Fruit fly (Drosophila melanogaster) whole organism, embryonic: Measurements from ENCODE around the gene deltaCOP.

Experiments
- CG4617 ChIP-seq: fragments of 200-800 bp; sonication (Bioruptor generic); optimal IDR thresholded peaks from 3 replicates; lab custom pipeline; 2016; ENCODE audit warnings: missing biosample characterization, missing genetic modification characterization, borderline replicate concordance
- CG6813 ChIP-seq: fragments of 200-800 bp; sonication (Bioruptor generic); optimal IDR thresholded peaks from 2 replicates; lab custom pipeline; 2017; ENCODE audit warnings: missing biosample characterization, missing genetic modification characterization, mild to moderate bottlenecking, moderate library complexity, missing genetic modification reagents
- knrl ChIP-seq: fragments of 200-800 bp; sonication (Bioruptor generic); IDR thresholded peaks from 3 replicates; pipeline ENCODE4 v1.3.6; 2022; ENCODE audit warnings: missing biosample characterization, missing genetic modification characterization; ENCODE audit not compliant: partially characterized antibody

DNA sequence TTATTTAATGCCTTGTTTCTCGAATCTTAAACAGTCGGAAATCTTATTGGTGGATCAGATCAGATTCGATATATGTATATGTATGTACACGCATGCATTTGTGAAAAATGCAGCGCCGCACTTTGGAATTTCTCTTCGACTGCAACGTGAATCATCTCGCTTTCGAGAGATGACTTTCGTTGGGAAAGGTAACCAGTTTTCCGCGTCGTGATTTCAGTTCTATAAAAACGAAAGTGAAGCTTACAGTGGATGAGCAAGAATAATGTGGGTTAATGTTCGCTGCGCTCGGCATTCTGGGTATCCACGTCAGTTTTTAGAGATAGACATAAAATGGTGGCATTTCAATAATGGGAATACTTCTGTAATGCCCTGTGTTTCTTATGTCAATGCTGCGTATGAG lies 5.0 kb downstream of the deltaCOP start:
- no peak for TF ChIP-seq knrl (GFP tag; lab: Robert Waterston, UW)
- TF ChIP-seq CG6813 (GFP tag; lab: Kevin White, UChicago): no peak
- no peak for TF ChIP-seq CG4617 (GFP tag; lab: Kevin White, UChicago)
